Worm (Caenorhabditis elegans) whole organism, L4/young adult: Measurements from ENCODE around the gene F44D12.2.

Source experiments
- W03F9.2 ChIP-seq: fragments of 150-350 bp; optimal IDR thresholded peaks from 2 replicates; lab custom pipeline; 2014; ENCODE audit warnings: missing biosample characterization, missing genetic modification characterization
- dao-5 ChIP-seq: sonication (generic microtip); optimal IDR thresholded peaks from 2 replicates; lab custom pipeline; 2016; ENCODE audit warnings: missing genotype, missing genetic modification characterization, moderate library complexity, missing compliant biosample characterization

DNA sequence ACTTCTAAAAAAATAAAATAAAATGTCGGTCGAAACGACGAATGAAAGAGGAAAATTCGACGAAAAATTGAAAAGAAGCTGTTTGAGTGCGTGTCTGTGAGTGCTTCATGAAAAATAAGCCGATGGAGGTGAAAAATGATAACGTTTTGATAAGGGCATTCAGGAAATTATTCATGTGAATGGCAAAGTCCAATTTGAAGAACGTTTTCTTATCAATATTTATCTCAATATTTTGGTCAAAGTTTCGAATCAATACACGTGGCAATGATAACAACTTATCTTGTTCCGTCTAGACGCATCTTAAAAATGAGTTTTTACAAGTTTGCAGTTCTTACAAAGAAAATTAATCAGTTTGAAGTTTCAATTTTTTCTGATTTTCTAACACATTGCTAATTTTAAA is 41.6 kb upstream of the F44D12.2 start:
- no peak for TF ChIP-seq dao-5 (tag; lab: Kevin White, UChicago)
- TF ChIP-seq W03F9.2 (tag; lab: Kevin White, UChicago) = no peak
